Worm (Caenorhabditis elegans) whole organism, L3 larva: ENCODE measurements around the gene ccdc-55.
A peak's percentile ranks its signal among the peaks of the same experiment; 100 is the strongest.

Experiments used
- R02D3.7 ChIP-seq: fragments of 150-350 bp; optimal IDR thresholded peaks from 2 replicates; lab custom pipeline; 2014; ENCODE audit warnings: missing biosample characterization, missing genetic modification characterization
- ZK546.5 ChIP-seq: sonication (generic microtip); optimal IDR thresholded peaks from 2 replicates; lab custom pipeline; 2017; ENCODE audit warnings: missing biosample characterization, missing genetic modification characterization
- aly-2 ChIP-seq: fragments of 150-350 bp; optimal IDR thresholded peaks from 2 replicates; lab custom pipeline; 2014; ENCODE audit warnings: missing biosample characterization, missing genetic modification characterization
- ama-1 ChIP-seq: fragments of 150-350 bp; optimal IDR thresholded peaks from 2 replicates; lab custom pipeline; 2018
- ceh-16 ChIP-seq: sonication (generic microtip); optimal IDR thresholded peaks from 2 replicates; lab custom pipeline; 2017; ENCODE audit warnings: missing biosample characterization, missing genetic modification characterization
- ceh-28 ChIP-seq: fragments of 150-350 bp; optimal IDR thresholded peaks from 2 replicates; lab custom pipeline; 2014; ENCODE audit warnings: missing biosample characterization, missing genetic modification reagents, missing genetic modification characterization
- ceh-82 ChIP-seq: fragments of 150-350 bp; optimal IDR thresholded peaks from 2 replicates; lab custom pipeline; 2014; ENCODE audit warnings: missing biosample characterization, missing genetic modification characterization
- ceh-9 ChIP-seq: sonication (generic microtip); optimal IDR thresholded peaks from 2 replicates; lab custom pipeline; 2018; ENCODE audit warnings: missing biosample characterization, missing genetic modification characterization
- daf-12 ChIP-seq: fragments of 150-350 bp; optimal IDR thresholded peaks from 2 replicates; lab custom pipeline; 2014; ENCODE audit warnings: missing biosample characterization, missing genetic modification reagents, missing genetic modification characterization
- egl-27 ChIP-seq: sonication (generic microtip); optimal IDR thresholded peaks from 4 replicates; lab custom pipeline; 2017; ENCODE audit warnings: missing biosample characterization, missing genetic modification reagents, missing genetic modification characterization
- elt-1 ChIP-seq: fragments of 150-350 bp; optimal IDR thresholded peaks from 2 replicates; lab custom pipeline; 2014; ENCODE audit warnings: missing biosample characterization, missing genetic modification characterization
- elt-2 ChIP-seq: sonication (generic microtip); optimal IDR thresholded peaks from 2 replicates; lab custom pipeline; 2016; ENCODE audit warnings: missing genetic modification reagents, mild to moderate bottlenecking, missing genetic modification characterization, missing compliant biosample characterization
- fos-1 ChIP-seq: fragments of 150-350 bp; optimal IDR thresholded peaks from 2 replicates; lab custom pipeline; 2014; ENCODE audit warnings: missing biosample characterization, missing genetic modification characterization
- hmg-11 ChIP-seq: sonication (generic microtip); optimal IDR thresholded peaks from 2 replicates; lab custom pipeline; 2016; ENCODE audit warnings: missing genetic modification characterization, missing compliant biosample characterization
- jun-1 ChIP-seq: fragments of 150-350 bp; optimal IDR thresholded peaks from 2 replicates; lab custom pipeline; 2014; ENCODE audit warnings: missing biosample characterization, missing genetic modification reagents, missing genetic modification characterization
- lin-15B ChIP-seq: fragments of 150-350 bp; optimal IDR thresholded peaks from 2 replicates; lab custom pipeline; 2014; ENCODE audit warnings: missing biosample characterization, missing genetic modification characterization
- lsy-12 ChIP-seq: sonication (generic microtip); optimal IDR thresholded peaks from 2 replicates; lab custom pipeline; 2016; ENCODE audit warnings: mild to moderate bottlenecking, missing genetic modification characterization, missing compliant biosample characterization
- mdl-1 ChIP-seq: fragments of 150-350 bp; optimal IDR thresholded peaks from 2 replicates; lab custom pipeline; 2014; ENCODE audit warnings: missing biosample characterization, missing genetic modification characterization
- mml-1 ChIP-seq: fragments of 150-350 bp; sonication (generic microtip); optimal IDR thresholded peaks from 3 replicates; lab custom pipeline; 2014; ENCODE audit warnings: missing biosample characterization, missing genetic modification characterization
- nfya-1 ChIP-seq: sonication (generic microtip); optimal IDR thresholded peaks from 2 replicates; lab custom pipeline; 2017; ENCODE audit warnings: missing genetic modification characterization, mild to moderate bottlenecking, missing compliant biosample characterization, antibody characterized with exemption, moderate library complexity; ENCODE audit not compliant: insufficient read depth
- nhr-12 ChIP-seq: fragments of 150-350 bp; optimal IDR thresholded peaks from 2 replicates; lab custom pipeline; 2014; ENCODE audit warnings: missing biosample characterization, missing genetic modification characterization
- nhr-23 ChIP-seq: fragments of 150-350 bp; optimal IDR thresholded peaks from 2 replicates; lab custom pipeline; 2014; ENCODE audit warnings: missing biosample characterization, missing genetic modification reagents, missing genetic modification characterization
- nhr-237 ChIP-seq: fragments of 150-350 bp; optimal IDR thresholded peaks from 2 replicates; lab custom pipeline; 2014; ENCODE audit warnings: missing biosample characterization, missing genetic modification characterization
- nhr-25 ChIP-seq: sonication (generic microtip); optimal IDR thresholded peaks from 2 replicates; lab custom pipeline; 2017; ENCODE audit warnings: missing biosample characterization, missing genetic modification characterization
- nhr-43 ChIP-seq: sonication (generic microtip); optimal IDR thresholded peaks from 2 replicates; lab custom pipeline; 2016; ENCODE audit warnings: mild to moderate bottlenecking, missing genetic modification characterization, missing compliant biosample characterization; ENCODE audit not compliant: poor library complexity, severe bottlenecking
- nhr-67 ChIP-seq: fragments of 150-350 bp; optimal IDR thresholded peaks from 2 replicates; lab custom pipeline; 2014; ENCODE audit warnings: missing biosample characterization, missing genetic modification characterization
- nhr-76 ChIP-seq: fragments of 150-350 bp; sonication (generic microtip); optimal IDR thresholded peaks from 5 replicates; lab custom pipeline; 2014; ENCODE audit warnings: missing biosample characterization, missing genetic modification characterization
- nhr-77 ChIP-seq: fragments of 150-350 bp; optimal IDR thresholded peaks from 2 replicates; lab custom pipeline; 2014; ENCODE audit warnings: missing biosample characterization, missing genetic modification characterization
- pha-4 ChIP-seq: fragments of 150-350 bp; optimal IDR thresholded peaks from 2 replicates; lab custom pipeline; 2014; ENCODE audit warnings: missing biosample characterization, missing genetic modification reagents, missing genetic modification characterization
- pqm-1 ChIP-seq: fragments of 150-350 bp; optimal IDR thresholded peaks from 2 replicates; lab custom pipeline; 2017; ENCODE audit warnings: missing biosample characterization, missing genetic modification characterization, inconsistent platforms
- skn-1 ChIP-seq: fragments of 150-350 bp; optimal IDR thresholded peaks from 2 replicates; lab custom pipeline; 2014; ENCODE audit warnings: missing biosample characterization, missing genetic modification characterization
- snpc-4 ChIP-seq: fragments of 150-350 bp; optimal IDR thresholded peaks from 2 replicates; lab custom pipeline; 2014; ENCODE audit warnings: missing biosample characterization, missing genetic modification characterization
- tbx-2 ChIP-seq: sonication (generic microtip); optimal IDR thresholded peaks from 2 replicates; lab custom pipeline; 2016; ENCODE audit warnings: mild to moderate bottlenecking, missing genetic modification characterization, missing compliant biosample characterization
- unc-39 ChIP-seq: sonication (generic microtip); optimal IDR thresholded peaks from 4 replicates; lab custom pipeline; 2017; ENCODE audit warnings: missing biosample characterization, missing genetic modification characterization
- zag-1 ChIP-seq: fragments of 150-350 bp; optimal IDR thresholded peaks from 2 replicates; lab custom pipeline; 2014; ENCODE audit warnings: missing biosample characterization, missing genetic modification characterization
- ztf-4 ChIP-seq: fragments of 150-350 bp; optimal IDR thresholded peaks from 2 replicates; lab custom pipeline; 2014; ENCODE audit warnings: missing biosample characterization, missing genetic modification characterization

ccdc-55 gene

DNA sequence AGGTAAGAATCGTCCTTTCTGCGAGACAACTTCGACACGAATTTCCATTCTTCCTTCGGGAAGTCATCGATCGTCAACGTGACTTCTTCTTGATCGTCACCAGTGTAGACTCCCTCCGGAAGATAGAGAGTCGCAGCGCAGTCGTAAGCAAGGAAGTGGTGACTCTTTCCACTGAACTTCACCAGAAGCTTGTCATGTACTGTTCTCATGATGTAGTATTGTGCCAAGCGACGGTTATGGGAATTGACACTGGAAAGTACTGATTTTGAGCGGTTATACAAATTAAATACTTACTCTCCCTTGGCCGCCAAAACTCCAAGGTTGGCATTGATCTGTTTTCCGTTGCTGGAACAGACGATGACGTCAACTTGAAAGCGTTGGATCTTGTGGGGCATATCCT is 6.9 kb upstream of the ccdc-55 start:
- TF ChIP-seq ama-1 (lab: Kevin White, UChicago), result no peak
- no peak for TF ChIP-seq ztf-4
- no peak for TF ChIP-seq elt-1 (tag; lab: Kevin White, UChicago)
- no peak for TF ChIP-seq ZK546.5 (tag; lab: Kevin White, UChicago)
- TF ChIP-seq nhr-23 (tag; lab: Kevin White, UChicago), result no peak
- TF ChIP-seq nhr-76 (tag; lab: Kevin White, UChicago), result no peak
- no peak for TF ChIP-seq pha-4
- no peak for TF ChIP-seq pqm-1 (tag; lab: Kevin White, UChicago)
- no peak for TF ChIP-seq nhr-77 (tag; lab: Kevin White, UChicago)
- TF ChIP-seq zag-1 (tag; lab: Kevin White, UChicago), result no peak
- no peak for TF ChIP-seq nhr-12 (tag; lab: Kevin White, UChicago)
- TF ChIP-seq nhr-237, result no peak
- no peak for TF ChIP-seq fos-1 (tag; lab: Kevin White, UChicago)
- TF ChIP-seq nhr-25 (tag; lab: Kevin White, UChicago), result no peak
- TF ChIP-seq hmg-11, result no peak
- no peak for TF ChIP-seq egl-27
- TF ChIP-seq ceh-16, result no peak

DNA sequence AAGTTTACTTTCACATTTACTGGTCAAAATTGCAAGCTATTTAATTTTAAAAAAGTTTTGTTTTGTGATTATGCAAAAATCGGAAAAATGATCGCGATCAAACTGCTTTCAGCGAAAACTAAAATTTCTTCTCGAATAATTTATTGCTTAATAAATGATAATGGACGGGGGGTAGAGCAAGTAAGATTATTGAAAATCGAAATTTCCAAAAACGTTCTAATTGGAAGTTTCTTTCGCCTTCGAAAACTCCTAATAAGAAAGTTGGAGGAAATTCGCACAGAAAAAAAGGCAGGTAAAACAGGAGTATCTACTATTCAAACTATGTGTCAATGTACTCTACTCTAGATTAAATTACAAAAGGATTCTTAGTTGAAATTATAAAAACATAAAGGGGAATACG is 3.6 kb upstream of the ccdc-55 start:
- TF ChIP-seq lsy-12 (tag; lab: Kevin White, UChicago) (no peak), mml-1 (tag; lab: Kevin White, UChicago) (no peak), ceh-82 (tag; lab: Kevin White, UChicago) (no peak), nfya-1 (no peak), mdl-1 (tag; lab: Kevin White, UChicago) (no peak), nhr-76 (tag; lab: Kevin White, UChicago) (no peak), hmg-11 (no peak), pqm-1 (tag; lab: Kevin White, UChicago) (no peak), nhr-23 (tag; lab: Kevin White, UChicago) (no peak), ceh-28 (no peak), nhr-12 (tag; lab: Kevin White, UChicago) (no peak), jun-1 (tag; lab: Kevin White, UChicago) (no peak), snpc-4 (tag; lab: Kevin White, UChicago) (no peak), R02D3.7 (tag; lab: Kevin White, UChicago) (no peak), daf-12 (tag; lab: Kevin White, UChicago) (no peak), nhr-237 (no peak), ceh-9 (tag; lab: Kevin White, UChicago) (no peak), nhr-43 (tag; lab: Kevin White, UChicago) (no peak), ceh-16 (no peak)

DNA sequence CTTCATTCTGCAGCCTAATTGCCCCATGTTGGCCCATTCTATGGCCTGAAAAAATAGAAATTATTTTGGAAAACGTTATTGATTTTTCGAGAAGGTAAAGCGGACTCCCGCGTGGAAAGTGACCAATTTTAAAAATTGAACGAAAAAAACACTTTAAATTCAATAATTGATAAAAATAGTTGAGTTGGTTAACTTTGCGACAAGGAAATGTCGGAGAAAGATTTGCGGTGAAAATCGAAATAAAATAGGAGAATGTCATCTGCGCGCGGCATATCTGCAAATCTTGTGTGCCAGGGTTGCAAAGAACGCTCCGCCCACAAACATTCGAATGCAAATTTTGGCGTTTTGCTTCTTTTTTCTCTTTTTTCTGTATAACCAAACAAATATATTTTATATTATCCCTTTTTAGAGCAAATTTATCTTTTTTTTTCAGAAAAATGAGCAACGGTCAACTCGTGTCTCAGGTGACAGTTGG is 2.4 kb upstream of the ccdc-55 start, which contains the start of the genes rnf-121 and C16C10.4:
TSS of gene rnf-121 (minus strand) at position 51 of the 475 bp plus-strand sequence.
TSS of gene C16C10.4 (plus strand) at position 434 of the 475 bp plus-strand sequence.
- TF ChIP-seq snpc-4 (tag; lab: Kevin White, UChicago), result peak; percentile 64
- TF ChIP-seq pqm-1 (tag; lab: Kevin White, UChicago), result no peak
- TF ChIP-seq ceh-82 (tag; lab: Kevin White, UChicago), result no peak
- TF ChIP-seq nhr-25 (tag; lab: Kevin White, UChicago), result peak; percentile 22
- peak; percentile 44 for TF ChIP-seq ceh-28
- TF ChIP-seq skn-1, result peak; percentile 31
- TF ChIP-seq pha-4, result peak; percentile 59
- TF ChIP-seq nhr-43 (tag; lab: Kevin White, UChicago), result peak; percentile 89
- TF ChIP-seq unc-39 (tag; lab: Kevin White, UChicago), result no peak
- TF ChIP-seq nhr-23 (tag; lab: Kevin White, UChicago), result peak; percentile 55
- peak; percentile 17 for TF ChIP-seq tbx-2 (tag; lab: Kevin White, UChicago)
- TF ChIP-seq daf-12 (tag; lab: Kevin White, UChicago), result no peak
- no peak for TF ChIP-seq ama-1 (lab: Kevin White, UChicago)
- TF ChIP-seq lsy-12 (tag; lab: Kevin White, UChicago), result peak; percentile 52
- TF ChIP-seq ceh-16, result peak; percentile 3
- peak; percentile 33 for TF ChIP-seq lin-15B (tag; lab: Kevin White, UChicago)
- TF ChIP-seq elt-2 (tag; lab: Kevin White, UChicago), result peak; percentile 22
- TF ChIP-seq egl-27, result no peak
- TF ChIP-seq nhr-67 (tag; lab: Kevin White, UChicago), result peak; percentile 25
- peak; percentile 87 for TF ChIP-seq hmg-11
- TF ChIP-seq R02D3.7 (tag; lab: Kevin White, UChicago), result peak; percentile 29

DNA sequence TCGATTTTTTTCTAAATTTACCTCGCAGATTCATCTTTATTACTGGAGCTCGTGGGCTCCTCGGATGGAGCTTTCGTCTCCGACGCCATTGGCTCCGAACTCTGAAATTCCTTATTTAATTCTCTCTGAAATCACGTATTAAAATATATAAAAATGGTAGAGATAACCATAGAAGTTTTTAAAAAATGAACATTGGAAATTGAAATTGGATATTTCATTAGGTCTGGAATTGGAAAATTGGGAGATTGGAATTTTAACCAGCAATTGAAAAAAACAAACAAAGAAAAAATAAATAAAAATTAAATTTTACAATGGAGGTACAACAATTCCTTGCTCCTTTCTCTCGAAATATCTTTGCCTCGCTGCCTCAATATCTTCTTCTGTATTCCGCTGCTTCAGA is 1.8 kb downstream of the ccdc-55 start, which contains the start of gene rnf-5:
TSS of gene rnf-5 (minus strand) at position 101 of the 400 bp plus-strand sequence.
- TF ChIP-seq fos-1 (tag; lab: Kevin White, UChicago) (no peak), nhr-77 (tag; lab: Kevin White, UChicago) (no peak), aly-2 (tag; lab: Kevin White, UChicago) (no peak), skn-1 (no peak), lsy-12 (tag; lab: Kevin White, UChicago) (no peak), tbx-2 (tag; lab: Kevin White, UChicago) (no peak), egl-27 (no peak), mdl-1 (tag; lab: Kevin White, UChicago) (no peak), hmg-11 (no peak), ztf-4 (no peak)
